Worm (Caenorhabditis elegans) whole organism, mixed stage, embryonic: ENCODE measurements around the gene par-4.

ENCODE experiments used
- bed-3 ChIP-seq: fragments of 200-800 bp; sonication (Bioruptor generic); optimal IDR thresholded peaks from 3 replicates; lab custom pipeline; 2018; ENCODE audit warnings: mild to moderate bottlenecking, missing genetic modification characterization, moderate library complexity, missing compliant biosample characterization
- blmp-1 ChIP-seq: fragments of 150-350 bp; optimal IDR thresholded peaks from 2 replicates; lab custom pipeline; 2014; ENCODE audit warnings: missing biosample characterization, missing genetic modification characterization
- ceh-39 ChIP-seq: fragments of 150-350 bp; optimal IDR thresholded peaks from 2 replicates; lab custom pipeline; 2014; ENCODE audit warnings: missing biosample characterization, missing genetic modification characterization
- ceh-43 ChIP-seq: fragments of 200-800 bp; sonication (Bioruptor generic); optimal IDR thresholded peaks from 2 replicates; lab custom pipeline; 2018; ENCODE audit warnings: mild to moderate bottlenecking, missing genetic modification characterization, moderate library complexity, missing compliant biosample characterization
- ceh-83 ChIP-seq: fragments of 200-800 bp; sonication (Bioruptor generic); optimal IDR thresholded peaks from 2 replicates; lab custom pipeline; 2018; ENCODE audit warnings: mild to moderate bottlenecking, missing genetic modification characterization, missing compliant biosample characterization
- ces-1 ChIP-seq: fragments of 150-350 bp; optimal IDR thresholded peaks from 2 replicates; lab custom pipeline; 2014; ENCODE audit warnings: missing biosample characterization, missing genetic modification reagents, missing genetic modification characterization
- cnd-1 ChIP-seq: fragments of 200-800 bp; sonication (Bioruptor generic); optimal IDR thresholded peaks from 2 replicates; lab custom pipeline; 2018; ENCODE audit warnings: mild to moderate bottlenecking, missing genetic modification characterization, missing compliant biosample characterization
- drap-1 ChIP-seq: fragments of 200-800 bp; sonication (Bioruptor generic); optimal IDR thresholded peaks from 3 replicates; lab custom pipeline; 2018; ENCODE audit warnings: mild to moderate bottlenecking, missing genetic modification characterization, missing compliant biosample characterization
- elt-1 ChIP-seq: sonication (generic microtip); optimal IDR thresholded peaks from 2 replicates; lab custom pipeline; 2017; ENCODE audit warnings: missing genetic modification characterization, mild to moderate bottlenecking, missing compliant biosample characterization, antibody characterized with exemption, moderate library complexity, borderline replicate concordance; ENCODE audit not compliant: insufficient read depth
- elt-3 ChIP-seq: fragments of 150-350 bp; optimal IDR thresholded peaks from 2 replicates; lab custom pipeline; 2014; ENCODE audit warnings: missing biosample characterization, missing genetic modification characterization
- flh-1 ChIP-seq: fragments of 200-800 bp; sonication (Bioruptor generic); optimal IDR thresholded peaks from 2 replicates; lab custom pipeline; 2018; ENCODE audit warnings: mild to moderate bottlenecking, missing genetic modification characterization, moderate library complexity, missing compliant biosample characterization
- ham-2 ChIP-seq: fragments of 200-800 bp; sonication (Bioruptor generic); optimal IDR thresholded peaks from 2 replicates; lab custom pipeline; 2018; ENCODE audit warnings: mild to moderate bottlenecking, missing genetic modification characterization, missing compliant biosample characterization
- hlh-1 ChIP-seq: fragments of 150-350 bp; optimal IDR thresholded peaks from 2 replicates; lab custom pipeline; 2014; ENCODE audit warnings: missing biosample characterization, missing genetic modification reagents, missing genetic modification characterization
- lin-32 ChIP-seq: fragments of 200-800 bp; sonication (Bioruptor generic); optimal IDR thresholded peaks from 2 replicates; lab custom pipeline; 2018; ENCODE audit warnings: mild to moderate bottlenecking, missing genetic modification characterization, missing compliant biosample characterization
- lsy-2 ChIP-seq: fragments of 150-350 bp; optimal IDR thresholded peaks from 2 replicates; lab custom pipeline; 2014; ENCODE audit warnings: missing biosample characterization, missing genetic modification characterization
- mab-5 ChIP-seq: fragments of 150-350 bp; optimal IDR thresholded peaks from 2 replicates; lab custom pipeline; 2014; ENCODE audit warnings: missing biosample characterization, missing genetic modification characterization
- mep-1 ChIP-seq: fragments of 150-350 bp; optimal IDR thresholded peaks from 2 replicates; lab custom pipeline; 2017; ENCODE audit warnings: missing biosample characterization, missing genetic modification reagents, missing genetic modification characterization, inconsistent platforms
- mls-2 ChIP-seq: sonication (generic microtip); optimal IDR thresholded peaks from 2 replicates; lab custom pipeline; 2016; ENCODE audit warnings: mild to moderate bottlenecking, missing genetic modification characterization, moderate library complexity, missing compliant biosample characterization
- nhr-2 ChIP-seq: fragments of 150-350 bp; optimal IDR thresholded peaks from 2 replicates; lab custom pipeline; 2014; ENCODE audit warnings: missing biosample characterization, missing genetic modification characterization
- nhr-237 ChIP-seq: fragments of 150-350 bp; optimal IDR thresholded peaks from 2 replicates; lab custom pipeline; 2014; ENCODE audit warnings: missing biosample characterization, missing genetic modification characterization
- nhr-28 ChIP-seq: fragments of 150-350 bp; optimal IDR thresholded peaks from 2 replicates; lab custom pipeline; 2014; ENCODE audit warnings: missing biosample characterization, missing genetic modification characterization
- nhr-76 ChIP-seq: sonication (generic microtip); optimal IDR thresholded peaks from 2 replicates; lab custom pipeline; 2017; ENCODE audit warnings: missing biosample characterization, missing genetic modification characterization
- pha-4 ChIP-seq: fragments of 150-350 bp; optimal IDR thresholded peaks from 2 replicates; lab custom pipeline; 2018; ENCODE audit warnings: missing biosample characterization, missing genetic modification reagents, missing genetic modification characterization
- sem-2 ChIP-seq: fragments of 200-800 bp; sonication (Bioruptor generic); optimal IDR thresholded peaks from 2 replicates; lab custom pipeline; 2018; ENCODE audit warnings: mild to moderate bottlenecking, missing genetic modification characterization, missing compliant biosample characterization
- sptf-1 ChIP-seq: sonication (generic microtip); optimal IDR thresholded peaks from 2 replicates; lab custom pipeline; 2017; ENCODE audit warnings: mild to moderate bottlenecking, missing genetic modification characterization, moderate library complexity, missing compliant biosample characterization
- tbx-8 ChIP-seq: fragments of 200-800 bp; sonication (Bioruptor generic); optimal IDR thresholded peaks from 2 replicates; lab custom pipeline; 2018; ENCODE audit warnings: mild to moderate bottlenecking, missing genetic modification characterization, moderate library complexity, missing compliant biosample characterization
- unc-120 ChIP-seq: sonication (generic microtip); optimal IDR thresholded peaks from 2 replicates; lab custom pipeline; 2017; ENCODE audit warnings: missing genetic modification characterization, missing compliant biosample characterization; ENCODE audit not compliant: poor library complexity, severe bottlenecking
- unc-39 ChIP-seq: fragments of 150-350 bp; optimal IDR thresholded peaks from 2 replicates; lab custom pipeline; 2014; ENCODE audit warnings: missing biosample characterization, missing genetic modification characterization
- unc-62 ChIP-seq: fragments of 150-350 bp; optimal IDR thresholded peaks from 2 replicates; lab custom pipeline; 2014; ENCODE audit warnings: missing biosample characterization, missing genetic modification reagents, missing genetic modification characterization
- zip-8 ChIP-seq: fragments of 150-350 bp; optimal IDR thresholded peaks from 2 replicates; lab custom pipeline; 2014; ENCODE audit warnings: missing biosample characterization, missing genetic modification characterization
- ztf-11 ChIP-seq: fragments of 150-350 bp; optimal IDR thresholded peaks from 2 replicates; lab custom pipeline; 2014; ENCODE audit warnings: missing biosample characterization, missing genetic modification characterization

par-4 gene

DNA sequence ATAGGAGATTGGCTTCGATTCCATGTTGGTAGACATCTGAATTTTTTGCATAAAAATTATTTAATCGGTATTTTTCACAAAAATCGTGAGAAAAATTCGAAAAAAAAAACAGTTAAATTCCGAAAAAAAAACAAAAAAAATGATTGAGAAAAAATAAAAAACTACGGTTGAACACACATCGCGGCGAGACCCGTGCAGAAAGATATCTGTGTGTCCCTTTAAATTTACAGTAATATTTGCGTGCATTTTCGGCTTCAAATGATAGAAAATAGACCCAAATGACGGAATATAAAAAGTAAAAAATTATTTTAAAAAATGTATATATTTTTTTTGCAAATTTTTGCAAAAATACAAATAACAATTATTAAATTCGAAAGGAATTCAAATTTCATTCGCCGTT is 39.2 kb downstream of the par-4 start:
- TF ChIP-seq unc-62 (GFP tag; lab: Kevin White, UChicago) (no peak), mab-5 (no peak), sptf-1 (tag; lab: Kevin White, UChicago) (no peak), ztf-11 (tag; lab: Kevin White, UChicago) (no peak), lsy-2 (tag; lab: Kevin White, UChicago) (no peak), mls-2 (no peak), hlh-1 (tag; lab: Kevin White, UChicago) (no peak), sem-2 (GFP tag; lab: Kevin White, UChicago) (no peak), nhr-28 (tag; lab: Kevin White, UChicago) (no peak), ham-2 (GFP tag; lab: Kevin White, UChicago) (no peak), elt-3 (tag; lab: Kevin White, UChicago) (no peak), nhr-237 (tag; lab: Kevin White, UChicago) (no peak), unc-39 (tag; lab: Kevin White, UChicago) (no peak), zip-8 (tag; lab: Kevin White, UChicago) (no peak)

DNA sequence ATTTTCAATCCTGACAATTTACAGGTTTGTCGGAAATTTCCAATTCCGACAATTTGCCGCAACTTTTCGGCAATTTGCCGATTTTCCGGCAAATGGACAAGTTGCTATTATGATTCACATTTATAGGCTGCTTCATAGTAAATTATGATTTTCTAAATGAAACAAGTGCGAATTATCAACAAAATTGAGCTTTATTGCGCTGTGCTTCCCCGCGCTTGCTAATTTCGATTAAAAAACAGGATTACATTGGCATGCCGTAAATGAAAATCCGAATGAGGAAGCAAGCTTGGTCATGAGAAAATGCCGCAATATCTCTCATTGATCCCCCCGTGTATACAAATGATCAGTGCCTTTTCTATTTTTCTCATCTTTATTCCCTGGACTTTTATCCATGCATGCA is 40.2 kb downstream of the par-4 start, which contains the start of gene Y37H2A.10:
Gene Y37H2A.10 (plus strand): TSS at position 301 of the 400 bp plus-strand sequence.
- TF ChIP-seq nhr-237 (tag; lab: Kevin White, UChicago) (no peak), mep-1 (tag; lab: Kevin White, UChicago) (no peak), pha-4 (tag; lab: Kevin White, UChicago) (no peak), nhr-76 (tag; lab: Kevin White, UChicago) (no peak), flh-1 (GFP tag; lab: Kevin White, UChicago) (no peak), ceh-39 (tag; lab: Kevin White, UChicago) (no peak), unc-39 (tag; lab: Kevin White, UChicago) (no peak), bed-3 (GFP tag; lab: Kevin White, UChicago) (no peak), ztf-11 (tag; lab: Kevin White, UChicago) (no peak), blmp-1 (tag; lab: Kevin White, UChicago) (no peak), ceh-83 (GFP tag; lab: Kevin White, UChicago) (no peak), ham-2 (GFP tag; lab: Kevin White, UChicago) (no peak), lsy-2 (tag; lab: Kevin White, UChicago) (no peak), drap-1 (GFP tag; lab: Kevin White, UChicago) (no peak)
- TF ChIP-seq, all 35 proteins: peak for 0

DNA sequence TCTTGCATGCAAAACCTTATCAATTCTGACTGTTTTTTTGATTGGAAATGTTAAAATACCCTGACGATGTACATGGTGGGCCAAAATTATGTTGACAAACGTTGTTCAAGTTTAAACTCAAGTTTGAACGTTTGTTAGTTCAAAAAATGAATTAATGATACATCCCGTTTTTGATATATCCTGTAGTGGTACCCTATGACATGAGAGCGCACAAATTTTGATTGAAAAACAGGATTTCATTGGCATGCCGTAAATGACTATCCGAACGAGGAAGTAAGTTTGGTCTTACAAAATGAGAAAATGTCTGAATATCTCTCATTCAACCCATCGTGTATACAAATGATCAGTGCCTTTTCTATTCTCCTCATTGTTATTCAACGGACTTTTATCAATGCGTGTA is 42.7 kb downstream of the par-4 start, which contains the start of gene Y37H2A.11:
Gene Y37H2A.11 (plus strand): TSS at position 301 of the 400 bp plus-strand sequence.
- TF ChIP-seq ces-1, result no peak
- TF ChIP-seq zip-8 (tag; lab: Kevin White, UChicago), result no peak

DNA sequence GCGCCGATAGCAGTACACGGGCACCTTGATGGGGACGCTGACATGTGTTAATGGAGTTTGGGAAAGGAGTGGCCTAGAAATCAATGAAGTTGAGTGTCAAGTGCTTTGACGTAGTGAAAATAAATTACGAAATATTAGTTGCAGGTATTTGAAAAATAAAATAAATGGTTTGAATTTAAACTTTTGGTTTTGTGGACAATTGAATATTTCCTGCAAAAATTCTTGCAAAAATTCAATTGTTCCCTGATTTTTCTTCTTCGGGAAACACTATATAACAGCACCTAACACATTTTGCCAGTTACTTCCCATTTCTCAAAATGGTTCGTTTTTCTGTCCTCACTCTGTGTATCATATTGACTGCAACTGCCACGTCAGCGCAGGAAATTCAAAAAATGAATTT is 44.1 kb downstream of the par-4 start, which contains the start of gene Y37H2A.13:
Gene Y37H2A.13 (plus strand): TSS at position 301 of the 400 bp plus-strand sequence.
- no peak for TF ChIP-seq unc-39 (tag; lab: Kevin White, UChicago)
- no peak for TF ChIP-seq nhr-28 (tag; lab: Kevin White, UChicago)
- TF ChIP-seq ces-1, result no peak
- no peak for TF ChIP-seq nhr-237 (tag; lab: Kevin White, UChicago)
- TF ChIP-seq nhr-76 (tag; lab: Kevin White, UChicago), result no peak
- no peak for TF ChIP-seq cnd-1
- no peak for TF ChIP-seq elt-1 (tag; lab: Kevin White, UChicago)
- no peak for TF ChIP-seq nhr-2
- no peak for TF ChIP-seq elt-3 (tag; lab: Kevin White, UChicago)
- no peak for TF ChIP-seq ceh-43 (GFP tag; lab: Kevin White, UChicago)
- no peak for TF ChIP-seq ceh-39 (tag; lab: Kevin White, UChicago)
- no peak for TF ChIP-seq zip-8 (tag; lab: Kevin White, UChicago)
- no peak for TF ChIP-seq unc-120
- no peak for TF ChIP-seq lin-32
- TF ChIP-seq ham-2 (GFP tag; lab: Kevin White, UChicago), result no peak
- no peak for TF ChIP-seq ceh-83 (GFP tag; lab: Kevin White, UChicago)
- no peak for TF ChIP-seq sem-2 (GFP tag; lab: Kevin White, UChicago)
- TF ChIP-seq, all 35 proteins: peak for 0

DNA sequence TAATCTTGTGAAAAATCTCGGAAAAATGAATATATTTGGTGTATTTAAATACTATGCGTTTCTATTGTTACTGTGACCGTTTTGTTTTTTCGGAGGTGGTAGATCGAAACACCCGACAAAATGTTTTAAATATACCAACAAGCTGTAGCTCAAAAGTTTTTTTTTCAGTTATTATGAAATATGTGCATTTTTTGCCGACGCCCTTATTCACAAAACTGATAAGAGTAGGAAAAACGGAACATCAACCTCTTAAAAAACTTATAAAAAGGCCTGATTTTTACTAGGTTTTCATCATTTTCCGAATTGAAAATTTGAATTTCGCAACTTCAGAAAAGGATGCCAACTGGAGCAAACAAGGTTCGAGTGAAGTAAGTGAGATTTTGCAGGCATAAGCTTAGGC is 45.0 kb downstream of the par-4 start, which contains the start of gene Y37H2A.14:
Gene Y37H2A.14 (plus strand): TSS at position 301 of the 400 bp plus-strand sequence.
- TF ChIP-seq nhr-28 (tag; lab: Kevin White, UChicago), result no peak
- TF ChIP-seq ztf-11 (tag; lab: Kevin White, UChicago), result no peak
- no peak for TF ChIP-seq ceh-43 (GFP tag; lab: Kevin White, UChicago)
- no peak for TF ChIP-seq tbx-8 (GFP tag; lab: Kevin White, UChicago)
- TF ChIP-seq elt-3 (tag; lab: Kevin White, UChicago), result no peak
- no peak for TF ChIP-seq zip-8 (tag; lab: Kevin White, UChicago)
- TF ChIP-seq bed-3 (GFP tag; lab: Kevin White, UChicago), result no peak
